Worm (Caenorhabditis elegans): ENCODE measurements around the gene cest-31.

cest-31 gene

ce11 chrV:6666557-6666956, 7.5 kb upstream of the cest-31 start:
- TF ChIP-seq unc-62 (GFP tag; optimal IDR thresholded peaks at IDR 0.05) = no peak

- TF ChIP-seq unc-62 (GFP tag; optimal IDR thresholded peaks at IDR 0.05) = no peak
Measured at ce11 chrV:6668741-6669140, 5.3 kb upstream of the cest-31 start, which contains the start of gene str-180. str-180 (minus strand) TSS chrV:6668841.

- TF ChIP-seq unc-62 (GFP tag; optimal IDR thresholded peaks at IDR 0.05) = no peak
Measured at ce11 chrV:6669520-6669919, 4.5 kb upstream of the cest-31 start, which contains the start of gene cest-28. cest-28 (plus strand) TSS chrV:6669820.

DNA sequence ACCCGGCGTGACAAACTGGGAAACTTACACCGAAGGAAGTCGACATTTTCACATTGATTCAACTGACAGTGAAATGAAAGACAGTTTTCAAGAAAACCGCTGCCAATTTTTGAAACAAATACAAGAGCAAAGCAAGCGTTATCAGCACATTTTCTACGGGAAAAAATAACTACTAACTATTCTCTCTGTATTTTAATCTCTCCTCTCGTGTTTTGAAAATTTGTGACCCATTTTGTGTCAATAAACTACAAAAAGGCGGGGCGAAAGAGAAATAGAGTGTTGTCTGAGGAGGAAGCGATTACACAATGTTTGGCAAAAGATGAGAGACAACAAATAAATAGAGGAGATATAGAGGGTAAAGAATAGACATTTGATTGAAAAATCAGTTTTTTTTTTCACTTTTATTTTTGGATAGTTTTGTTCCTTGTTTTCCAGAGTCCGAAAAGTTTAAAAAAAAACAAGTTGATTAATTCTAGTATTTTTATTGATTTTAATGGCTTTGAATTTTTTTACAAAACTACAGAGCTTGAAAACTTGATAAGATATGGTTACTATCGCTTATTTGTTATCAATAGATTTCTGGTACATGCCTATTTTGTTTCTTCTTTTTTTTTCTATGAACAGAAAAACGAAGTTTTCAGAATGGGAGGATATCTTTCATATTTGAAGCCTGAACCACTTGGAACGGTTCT, 2.2 kb downstream of the cest-31 start, which contains the start of gene cest-34:
cest-34 (plus strand) TSS at position 642 of the 692 bp plus-strand sequence.
- TF ChIP-seq unc-62 (GFP tag; optimal IDR thresholded peaks at IDR 0.05) = no peak

- TF ChIP-seq unc-62 (GFP tag; optimal IDR thresholded peaks at IDR 0.05) = no peak
Measured at ce11 chrV:6681501-6681900, 7.4 kb downstream of the cest-31 start, which contains the start of gene egl-46. egl-46 (minus strand) TSS chrV:6681573.

DNA sequence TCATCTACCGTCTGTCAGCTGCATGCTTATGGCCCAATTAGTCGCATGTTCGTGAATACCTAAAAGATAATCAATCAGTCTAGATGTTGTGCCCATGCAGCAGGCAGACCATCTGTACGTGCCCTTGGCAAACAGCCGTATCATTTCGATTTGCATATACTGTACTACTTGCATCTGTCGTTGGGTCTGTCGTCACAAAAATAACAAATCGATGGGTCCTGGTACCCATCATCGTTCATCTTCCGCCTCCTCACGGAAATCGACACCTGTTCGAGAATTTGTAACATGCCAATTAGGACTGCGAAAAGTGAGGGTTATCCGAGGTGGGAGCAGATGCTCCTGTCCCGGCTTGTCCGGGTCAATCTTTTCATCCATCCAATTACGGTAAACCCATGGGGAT, 9.2 kb downstream of the cest-31 start:
- no peak for TF ChIP-seq unc-62 (GFP tag; optimal IDR thresholded peaks at IDR 0.05)

DNA sequence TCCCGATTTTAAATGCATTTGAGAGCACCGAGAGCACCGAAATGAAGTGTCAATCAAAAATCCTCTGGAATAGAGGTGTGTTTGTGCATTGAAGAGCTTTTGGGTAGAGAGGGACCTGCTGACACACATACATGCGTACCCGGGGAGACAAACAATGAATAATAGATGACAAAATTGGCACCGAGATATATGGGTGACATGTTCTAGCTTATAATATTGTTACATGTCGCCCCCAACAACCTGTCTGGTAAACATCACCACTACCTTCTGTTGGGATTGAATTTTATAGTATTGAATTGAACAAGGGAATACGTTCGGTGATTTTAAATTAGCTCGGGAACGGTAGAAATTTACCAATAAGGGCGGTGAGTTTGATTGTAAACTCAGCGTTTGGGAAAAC, 9.7 kb downstream of the cest-31 start:
- no peak for TF ChIP-seq unc-62 (GFP tag; optimal IDR thresholded peaks at IDR 0.05)

DNA sequence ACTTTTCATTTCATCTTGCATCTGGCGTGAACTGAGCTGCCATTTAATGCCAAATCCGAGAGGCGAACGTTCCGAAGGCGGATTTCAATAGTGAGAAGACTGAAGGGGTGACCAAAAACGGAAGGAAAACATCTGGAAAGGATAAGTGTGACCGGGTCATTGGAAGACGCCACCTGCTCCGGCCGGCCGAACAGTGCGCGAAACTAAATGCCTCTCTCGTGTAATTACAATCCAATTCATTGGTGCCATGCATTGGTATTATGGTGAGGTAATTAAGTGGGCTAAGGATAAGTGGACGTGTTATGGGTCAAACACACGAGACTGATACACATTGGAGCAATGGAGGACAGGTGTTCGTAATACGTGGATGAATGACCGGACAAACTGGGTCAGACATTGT, 10.5 kb downstream of the cest-31 start:
- no peak for TF ChIP-seq unc-62 (GFP tag; optimal IDR thresholded peaks at IDR 0.05)

- no peak for TF ChIP-seq unc-62 (GFP tag; optimal IDR thresholded peaks at IDR 0.05)
Measured at ce11 chrV:6685499-6685898, 11.4 kb downstream of the cest-31 start.

- TF ChIP-seq unc-62 (GFP tag; optimal IDR thresholded peaks at IDR 0.05) = no peak
Measured at ce11 chrV:6685963-6686362, 11.9 kb downstream of the cest-31 start.

- no peak for TF ChIP-seq unc-62 (GFP tag; optimal IDR thresholded peaks at IDR 0.05)
Measured at ce11 chrV:6688392-6688791, 14.3 kb downstream of the cest-31 start, which contains the start of gene K11G9.5. K11G9.5 (minus strand) TSS chrV:6688492.

DNA sequence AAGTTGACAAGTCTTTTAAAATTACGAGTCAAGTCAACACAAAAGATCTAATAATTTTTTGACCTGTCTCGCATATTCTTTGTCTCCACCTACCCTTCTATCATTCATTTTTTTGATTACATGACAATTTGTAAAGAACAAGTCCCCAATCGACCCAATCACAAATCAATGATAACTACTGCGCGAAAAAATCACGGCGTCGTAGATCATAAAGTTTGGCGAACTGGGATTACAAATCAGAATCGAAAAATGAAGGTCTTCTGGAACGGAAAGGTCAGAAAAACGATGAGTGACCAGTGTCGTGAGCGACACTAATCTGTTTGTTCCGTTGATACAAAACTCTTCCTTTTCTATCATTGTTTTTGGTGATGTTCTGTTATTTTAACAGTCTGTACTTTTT, 16.0 kb downstream of the cest-31 start:
- no peak for TF ChIP-seq unc-62 (GFP tag; optimal IDR thresholded peaks at IDR 0.05)

- no peak for TF ChIP-seq unc-62 (GFP tag; optimal IDR thresholded peaks at IDR 0.05)
Measured at ce11 chrV:6691813-6692351, 17.8 kb downstream of the cest-31 start, which contains the start of gene mtl-1. mtl-1 (minus strand) TSS chrV:6691863.

DNA sequence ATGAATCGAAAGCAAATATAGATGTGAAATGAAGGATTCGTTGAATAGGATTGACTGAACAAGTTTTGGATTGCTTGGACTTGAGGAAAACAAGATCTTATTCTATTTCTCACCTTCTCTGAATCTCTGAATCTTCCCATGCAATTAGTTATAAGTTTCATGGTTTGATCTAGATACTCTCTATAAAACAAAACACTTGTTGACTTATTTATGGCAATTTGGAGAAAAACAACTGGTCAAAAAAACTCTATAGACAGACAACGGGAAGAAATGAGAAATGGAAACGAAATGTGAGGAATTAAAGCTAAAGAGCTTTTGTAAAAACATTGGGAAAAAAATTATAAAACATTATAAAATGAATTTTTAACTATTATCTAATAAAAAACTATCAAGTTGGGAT, 20.6 kb downstream of the cest-31 start, which contains the start of gene W02F12.8:
W02F12.8 (minus strand) TSS at position 101 of the 400 bp plus-strand sequence.
- no peak for TF ChIP-seq unc-62 (GFP tag; optimal IDR thresholded peaks at IDR 0.05)

DNA sequence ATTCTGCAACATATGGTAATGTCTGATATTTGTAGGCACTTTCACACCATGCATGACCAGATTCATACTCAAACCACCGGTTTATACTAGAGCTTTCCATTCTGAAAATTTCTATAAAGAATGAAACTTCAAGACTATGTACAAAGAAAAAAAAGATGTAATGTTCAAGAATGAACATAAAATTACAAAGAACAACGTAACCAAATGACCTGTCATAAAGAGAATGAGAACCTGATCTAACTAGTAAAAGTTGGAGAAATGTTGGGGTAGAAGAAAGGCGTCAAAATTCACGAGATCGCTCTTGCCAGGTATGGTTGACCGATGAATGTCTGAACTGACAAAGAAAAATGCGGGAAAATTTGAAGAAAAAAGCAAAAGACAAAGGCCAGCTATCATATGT, 23.5 kb downstream of the cest-31 start, which contains the start of gene W02F12.2:
W02F12.2 (minus strand) TSS at position 101 of the 400 bp plus-strand sequence.
- no peak for TF ChIP-seq unc-62 (GFP tag; optimal IDR thresholded peaks at IDR 0.05)

DNA sequence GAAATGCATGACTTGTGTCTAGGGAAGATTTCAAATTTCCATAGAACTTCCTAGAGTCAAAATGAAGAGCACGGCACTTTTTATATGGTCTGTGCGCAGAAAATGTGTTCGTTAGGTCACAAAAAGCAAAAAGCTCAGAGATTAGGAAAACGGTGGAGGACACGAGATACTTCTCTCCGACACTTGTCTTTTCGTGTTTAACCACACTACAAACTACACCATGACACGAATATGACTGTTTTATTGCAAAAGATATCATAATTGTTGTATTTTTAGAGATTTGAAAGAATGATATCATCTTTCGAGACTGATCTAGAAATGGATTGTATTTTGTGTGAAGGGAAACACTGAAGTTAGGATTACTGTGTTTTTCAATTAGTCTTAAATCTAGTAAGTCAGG, 25.0 kb downstream of the cest-31 start:
- no peak for TF ChIP-seq unc-62 (GFP tag; optimal IDR thresholded peaks at IDR 0.05)

- no peak for TF ChIP-seq unc-62 (GFP tag; optimal IDR thresholded peaks at IDR 0.05)
Measured at ce11 chrV:6699833-6700232, 25.8 kb downstream of the cest-31 start.
